Worm (Caenorhabditis elegans): ENCODE results near the gene F40F8.1.
"Not testable (repeated sequence)": the region's sequence is repeated elsewhere in the genome, so short reads cannot be mapped to it uniquely, and the experiment has no call there.

Gene F40F8.1

ce11 chrII:11110419-11110818 is 17.0 kb upstream of the F40F8.1 start:
- TF ChIP-seq unc-62 (GFP tag; optimal IDR thresholded peaks at IDR 0.05) = no peak

DNA sequence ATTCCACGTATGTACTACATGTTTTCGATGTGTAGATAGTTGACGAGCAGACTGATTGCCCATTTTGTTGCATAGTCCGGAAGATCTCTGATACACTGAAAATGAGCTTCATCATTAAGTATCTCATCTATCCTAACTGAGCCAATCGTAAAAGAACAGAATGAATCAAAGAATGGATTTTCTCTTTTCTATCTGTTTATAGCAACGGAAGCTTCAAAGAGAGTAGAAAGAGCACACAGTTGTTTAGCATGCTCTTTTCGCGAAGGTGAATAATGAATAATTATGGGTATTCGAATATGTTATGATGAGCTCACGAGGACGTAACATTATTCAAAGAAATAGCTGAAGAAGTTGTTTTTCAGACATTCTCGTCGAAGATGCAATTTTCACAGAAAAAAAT is 16.4 kb upstream of the F40F8.1 start, which contains the start of gene glb-4:
Gene glb-4, minus strand, starts transcription at position 101 of the 400 bp plus-strand sequence.
- no peak for TF ChIP-seq unc-62 (GFP tag; optimal IDR thresholded peaks at IDR 0.05)

- TF ChIP-seq unc-62 (GFP tag; optimal IDR thresholded peaks at IDR 0.05) = no peak
Measured at ce11 chrII:11112419-11112818, 15.0 kb upstream of the F40F8.1 start, which contains the start of gene mat-2. mat-2 (plus strand) TSS chrII:11112719.

DNA sequence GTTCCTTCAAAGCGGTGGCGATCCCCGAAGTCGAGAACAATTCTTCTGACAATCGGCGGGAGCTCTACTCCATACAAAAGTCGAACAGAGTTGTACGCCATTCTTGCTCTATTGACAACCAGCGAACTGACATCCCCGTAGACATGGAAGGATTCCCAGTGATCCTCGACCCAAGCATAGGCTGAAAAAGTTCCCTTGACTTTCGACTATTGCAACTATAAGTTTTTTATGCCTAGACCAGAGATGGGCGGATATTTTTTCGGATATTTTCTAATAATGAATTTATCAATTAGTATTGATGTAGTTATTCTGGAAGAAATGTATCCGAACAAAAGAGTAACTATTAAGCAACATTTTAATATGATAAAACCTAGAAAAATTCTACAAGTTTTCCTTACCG is 5.7 kb upstream of the F40F8.1 start, which contains the start of gene W10C6.2:
Gene W10C6.2, minus strand, starts transcription at position 101 of the 400 bp plus-strand sequence.
- TF ChIP-seq unc-62 (GFP tag; optimal IDR thresholded peaks at IDR 0.05) = not testable (repeated sequence)

DNA sequence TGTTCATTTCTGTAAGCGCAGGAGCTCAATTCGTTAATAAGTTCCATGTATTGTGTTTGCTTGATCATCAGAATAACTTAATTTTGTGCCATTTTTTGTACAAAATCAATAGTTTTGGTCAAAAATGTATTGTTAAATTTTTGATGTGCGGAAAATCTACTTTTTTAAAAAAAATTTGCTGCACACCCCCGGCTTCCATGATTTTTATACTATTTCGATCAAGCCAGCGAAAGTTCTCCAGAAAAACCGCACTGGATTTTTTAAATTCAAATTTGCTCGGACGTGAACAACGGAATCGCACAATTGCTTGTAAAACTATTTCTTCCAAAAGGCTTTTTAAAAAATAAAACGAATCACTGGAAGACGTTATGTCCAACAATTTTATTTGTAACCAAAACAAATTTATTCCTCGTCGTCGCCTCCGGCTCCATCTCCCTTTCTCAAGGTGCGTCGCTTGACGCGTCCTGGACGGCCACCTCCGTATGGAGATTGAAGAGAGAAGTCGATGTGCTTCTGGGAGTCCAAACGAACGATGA is 2.3 kb upstream of the F40F8.1 start:
- no peak for TF ChIP-seq unc-62 (GFP tag; optimal IDR thresholded peaks at IDR 0.05)

- TF ChIP-seq unc-62 (GFP tag; optimal IDR thresholded peaks at IDR 0.05) = no peak
Measured at ce11 chrII:11126312-11127000, 1.0 kb upstream of the F40F8.1 start, which contains the start of the genes rps-9 and lsm-1. rps-9 (minus strand) TSS chrII:11126362. lsm-1 (plus strand) TSS chrII:11126950.

- TF ChIP-seq unc-62 (GFP tag; optimal IDR thresholded peaks at IDR 0.05) = no peak
Measured at ce11 chrII:11128989-11129388, 1.5 kb downstream of the F40F8.1 start, which contains the start of gene F40F8.3. F40F8.3 (plus strand) TSS chrII:11129289.

ce11 chrII:11129517-11129916 is 2.1 kb downstream of the F40F8.1 start, which contains the start of gene F40F8.12:
F40F8.12 (plus strand) TSS chrII:11129817.
- no peak for TF ChIP-seq unc-62 (GFP tag; optimal IDR thresholded peaks at IDR 0.05)

DNA sequence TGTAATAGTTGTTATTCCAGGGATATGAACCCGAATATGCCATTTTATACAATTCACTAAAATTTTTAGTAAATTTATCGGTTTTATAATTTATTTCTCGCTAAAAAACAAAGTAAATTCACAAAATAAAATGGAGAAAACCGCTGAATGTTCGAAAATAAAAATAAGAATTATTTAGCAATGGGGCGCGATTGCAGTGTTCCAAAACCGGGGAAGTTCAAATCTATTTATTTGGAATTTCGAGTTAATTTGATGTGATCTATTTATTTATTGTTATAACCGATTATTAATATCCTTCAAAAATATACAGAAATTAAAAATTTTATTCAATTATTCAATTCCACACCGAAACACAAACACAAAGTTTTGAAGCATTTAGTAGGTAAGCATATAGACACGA is 5.1 kb downstream of the F40F8.1 start, which contains the start of gene F40F8.11:
Gene F40F8.11, minus strand, starts transcription at position 49 of the 400 bp plus-strand sequence.
- TF ChIP-seq unc-62 (GFP tag; optimal IDR thresholded peaks at IDR 0.05) = no peak

DNA sequence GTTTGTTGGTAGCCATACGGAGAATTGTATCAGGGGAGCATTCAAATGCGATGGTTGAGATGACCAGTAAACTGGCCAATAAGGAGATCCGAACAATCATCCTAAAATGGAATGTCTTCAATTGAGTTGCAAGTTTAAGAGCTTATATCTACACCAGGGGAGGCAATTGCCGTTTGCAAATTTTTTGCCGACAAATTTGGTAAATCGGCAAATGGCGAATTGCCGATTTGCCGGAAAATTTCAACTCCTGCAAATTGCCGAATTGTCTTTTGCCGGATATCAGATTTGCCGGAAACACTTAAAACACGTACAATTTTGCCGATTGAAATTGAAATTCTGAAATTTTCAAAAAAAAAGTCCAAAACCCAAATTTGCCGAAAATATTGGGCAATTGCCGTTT is 7.4 kb downstream of the F40F8.1 start, which contains the start of gene F40F8.5:
Gene F40F8.5, minus strand, starts transcription at position 101 of the 400 bp plus-strand sequence.
- no peak for TF ChIP-seq unc-62 (GFP tag; optimal IDR thresholded peaks at IDR 0.05)

DNA sequence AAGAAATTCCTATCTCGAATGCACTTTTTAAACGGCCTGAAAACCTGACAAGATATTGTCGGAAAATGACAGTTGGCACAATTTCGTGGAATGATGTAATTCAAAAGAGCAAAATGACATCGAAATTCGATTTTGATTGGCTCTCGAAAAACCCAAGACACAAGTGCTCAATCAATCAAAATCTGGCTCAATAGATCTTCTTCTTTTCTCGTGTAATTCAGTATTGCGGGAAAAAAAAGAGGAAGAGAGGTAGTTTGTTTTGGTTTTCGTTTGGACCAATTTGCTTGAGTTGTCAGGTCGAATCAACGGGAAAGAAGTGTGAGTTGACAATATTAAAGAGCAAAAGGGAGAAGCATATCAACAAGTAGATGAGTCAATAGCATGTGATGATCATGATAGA is 8.3 kb downstream of the F40F8.1 start:
- TF ChIP-seq unc-62 (GFP tag; optimal IDR thresholded peaks at IDR 0.05) = no peak

DNA sequence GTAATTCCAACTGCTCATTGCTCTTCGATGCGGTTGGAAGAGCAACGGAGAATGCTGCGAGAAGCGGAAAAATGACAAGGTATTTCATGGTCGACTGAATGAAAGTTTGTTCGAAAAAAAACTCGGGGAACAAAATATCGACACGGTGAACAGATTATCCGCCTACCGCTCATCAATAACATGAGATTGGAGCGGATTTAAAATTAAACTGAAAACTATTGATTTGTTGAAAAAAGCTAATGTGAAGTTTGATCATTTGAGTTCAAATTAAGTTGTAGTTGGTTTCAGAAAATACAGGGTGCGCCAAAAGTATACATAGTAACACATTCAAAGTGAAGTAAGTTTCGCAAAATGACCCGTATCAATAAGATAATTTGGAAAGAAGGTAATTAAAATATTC is 12.7 kb downstream of the F40F8.1 start, which contains the start of gene F40F8.4:
Gene F40F8.4, minus strand, starts transcription at position 101 of the 400 bp plus-strand sequence.
- no peak for TF ChIP-seq unc-62 (GFP tag; optimal IDR thresholded peaks at IDR 0.05)

DNA sequence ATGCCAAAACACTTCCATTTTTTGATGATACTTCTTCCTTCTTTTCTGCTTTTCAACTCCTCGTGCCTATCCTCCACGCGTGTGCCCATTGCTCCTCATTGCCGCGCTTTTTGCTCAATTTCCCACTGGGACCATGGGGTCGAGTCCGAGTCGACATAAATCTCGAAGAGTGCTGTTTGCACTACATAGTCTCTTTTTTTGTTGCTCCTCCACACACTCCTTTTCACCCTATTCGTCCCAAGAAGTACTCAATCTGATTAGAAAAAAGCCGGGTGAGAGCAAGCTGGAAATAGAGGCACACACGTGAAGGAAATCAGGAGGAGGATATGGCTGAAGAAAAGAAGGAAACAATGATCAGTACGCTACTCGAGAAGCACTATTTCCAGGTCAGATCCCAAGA is 15.1 kb downstream of the F40F8.1 start, which contains the start of gene arrd-6:
Gene arrd-6, plus strand, starts transcription at position 169 of the 400 bp plus-strand sequence.
- TF ChIP-seq unc-62 (GFP tag; optimal IDR thresholded peaks at IDR 0.05) = no peak

DNA sequence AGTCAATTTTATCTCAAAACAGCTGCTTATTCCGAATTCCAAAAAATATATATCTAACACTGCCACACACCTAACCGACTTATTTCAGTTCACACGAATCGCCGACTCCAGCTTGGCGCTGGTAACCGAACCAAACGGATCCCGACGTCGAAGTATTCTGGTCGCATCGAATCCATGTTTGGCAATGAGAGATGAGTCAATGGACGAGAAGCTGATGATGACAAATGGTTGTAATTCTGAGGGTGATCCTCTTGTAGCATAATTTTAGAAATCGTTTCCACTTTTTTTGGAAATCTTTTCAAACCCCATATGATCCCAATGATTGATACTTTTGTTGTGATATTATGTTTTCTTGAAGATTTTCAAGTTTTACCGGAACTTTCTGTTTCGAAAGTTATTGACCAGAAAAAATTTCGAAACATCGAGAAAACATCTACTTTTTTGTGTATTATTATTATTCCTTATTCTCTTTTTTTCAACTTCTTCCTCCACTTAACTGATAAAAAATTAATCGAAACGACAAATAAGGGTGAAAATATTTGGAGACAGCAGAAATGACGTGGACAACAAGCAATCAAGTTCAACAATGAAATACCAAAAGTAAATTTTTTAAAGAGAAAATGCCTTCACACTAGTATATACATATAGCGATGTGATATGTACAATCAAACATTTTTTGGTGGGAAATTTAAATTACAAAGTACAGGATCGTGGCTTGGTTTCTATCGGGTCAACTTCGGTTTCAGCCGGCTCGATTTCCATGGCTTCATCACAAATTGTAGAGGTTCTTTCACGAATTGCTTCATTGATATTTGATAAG is 22.6 kb downstream of the F40F8.1 start:
- no peak for TF ChIP-seq unc-62 (GFP tag; optimal IDR thresholded peaks at IDR 0.05)

DNA sequence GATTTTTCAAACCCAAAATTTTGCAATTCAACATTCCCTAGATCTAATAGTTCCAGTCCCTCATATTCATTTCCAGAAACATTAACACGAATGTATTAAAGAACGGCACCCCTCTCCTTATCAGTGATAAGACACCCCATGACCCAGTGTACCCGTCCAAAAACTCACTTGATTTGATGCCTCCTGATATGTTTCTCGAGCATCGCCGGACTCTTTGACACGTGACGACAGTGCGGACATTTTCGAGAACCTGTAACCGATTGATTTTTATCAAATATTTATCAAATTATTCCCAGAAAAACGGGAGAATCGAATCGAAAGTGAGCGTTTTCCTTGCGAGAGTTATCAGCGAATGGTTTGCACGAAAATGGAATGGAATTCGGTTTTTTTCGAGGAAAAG is 23.5 kb downstream of the F40F8.1 start:
- TF ChIP-seq unc-62 (GFP tag; optimal IDR thresholded peaks at IDR 0.05) = no peak

ce11 chrII:11152495-11152894 is 25.0 kb downstream of the F40F8.1 start, which contains the start of gene pqm-1:
pqm-1 (minus strand) TSS chrII:11152595.
- TF ChIP-seq unc-62 (GFP tag; optimal IDR thresholded peaks at IDR 0.05) = no peak

All from whole organism, dauer.